Fruit fly (Drosophila melanogaster): Measurements from ENCODE around the gene CG7963.

- TF ChIP-seq CTCF (optimal IDR thresholded peaks at IDR 0.05) = no peak
- TF ChIP-seq CG8478 (optimal IDR thresholded peaks at IDR 0.05) = no peak
These were observed 33.0 kb upstream of the CG7963 start for dm6 chr3R:8329628-8330027.

Measured in S2 (cell line).